Fruit fly (Drosophila melanogaster) whole organism, pupa: ENCODE data around the gene Trissin.

Experiments
- CG10348 ChIP-seq: fragments of 200-800 bp; sonication (Bioruptor generic); IDR thresholded peaks from 2 replicates; pipeline ENCODE4 v1.3.6; 2022; ENCODE audit warnings: missing biosample characterization, missing genetic modification characterization
- CG12605 ChIP-seq: fragments of 200-800 bp; sonication (Bioruptor generic); IDR thresholded peaks from 2 replicates; pipeline ENCODE4 v1.3.6; 2022; ENCODE audit warnings: missing biosample characterization, missing genetic modification characterization
- CG13204 ChIP-seq: fragments of 200-800 bp; sonication (Bioruptor generic); optimal IDR thresholded peaks from 2 replicates; lab custom pipeline; 2018; ENCODE audit warnings: missing biosample characterization, mild to moderate bottlenecking, missing genetic modification characterization, moderate library complexity
- CG14655 ChIP-seq: fragments of 200-800 bp; sonication (Bioruptor generic); optimal IDR thresholded peaks from 3 replicates; lab custom pipeline; 2017; ENCODE audit warnings: mild to moderate bottlenecking, missing biosample characterization, missing genetic modification reagents, missing genetic modification characterization
- CG15710 ChIP-seq: fragments of 200-800 bp; sonication (Bioruptor generic); optimal IDR thresholded peaks from 2 replicates; lab custom pipeline; 2018; ENCODE audit warnings: missing biosample characterization, mild to moderate bottlenecking, missing genetic modification characterization, moderate library complexity
- CG17806 ChIP-seq: fragments of 200-800 bp; sonication (Bioruptor generic); optimal IDR thresholded peaks from 2 replicates; lab custom pipeline; 2018; ENCODE audit warnings: missing biosample characterization, mild to moderate bottlenecking, missing genetic modification characterization, moderate library complexity
- CG32121 ChIP-seq: fragments of 200-800 bp; sonication (Bioruptor generic); IDR thresholded peaks from 2 replicates; pipeline ENCODE4 v1.3.6; 2022; ENCODE audit warnings: missing biosample characterization, missing genetic modification characterization
- CG34367 ChIP-seq: fragments of 200-800 bp; sonication (Bioruptor generic); optimal IDR thresholded peaks from 2 replicates; lab custom pipeline; 2018; ENCODE audit warnings: missing biosample characterization, mild to moderate bottlenecking, missing genetic modification characterization
- CG4496 ChIP-seq: fragments of 200-800 bp; sonication (Bioruptor generic); IDR thresholded peaks from 3 replicates; pipeline ENCODE4 v1.3.6; 2022; ENCODE audit warnings: missing biosample characterization, missing genetic modification characterization
- CG8159 ChIP-seq: fragments of 200-800 bp; sonication (Bioruptor generic); optimal IDR thresholded peaks from 3 replicates; lab custom pipeline; 2018; ENCODE audit warnings: missing biosample characterization, mild to moderate bottlenecking, missing genetic modification characterization, moderate library complexity
- CG8301 ChIP-seq: fragments of 200-800 bp; sonication (Bioruptor generic); optimal IDR thresholded peaks from 2 replicates; lab custom pipeline; 2018; ENCODE audit warnings: missing biosample characterization, mild to moderate bottlenecking, missing genetic modification characterization
- CG9948 ChIP-seq: fragments of 200-800 bp; sonication (Bioruptor generic); optimal IDR thresholded peaks from 2 replicates; lab custom pipeline; 2018; ENCODE audit warnings: missing biosample characterization, mild to moderate bottlenecking, missing genetic modification characterization, moderate library complexity
- D1 ChIP-seq: fragments of 200-800 bp; sonication (Bioruptor generic); optimal IDR thresholded peaks from 2 replicates; lab custom pipeline; 2018; ENCODE audit warnings: missing biosample characterization, mild to moderate bottlenecking, missing genetic modification characterization, moderate library complexity
- EcR ChIP-seq: fragments of 200-800 bp; sonication (Bioruptor generic); optimal IDR thresholded peaks from 3 replicates; lab custom pipeline; 2019; ENCODE audit warnings: missing biosample characterization, missing genetic modification characterization, mild to moderate bottlenecking, moderate library complexity, missing genetic modification reagents
- Ets98B ChIP-seq: fragments of 200-800 bp; sonication (Bioruptor generic); IDR thresholded peaks from 2 replicates; pipeline ENCODE4 v1.3.6; 2022; ENCODE audit warnings: missing biosample characterization, missing genetic modification characterization
- Pif1A ChIP-seq: fragments of 200-800 bp; sonication (Bioruptor generic); optimal IDR thresholded peaks from 3 replicates; lab custom pipeline; 2016; ENCODE audit warnings: missing biosample characterization, missing genetic modification characterization
- Pif1B ChIP-seq: fragments of 200-800 bp; sonication (Bioruptor generic); optimal IDR thresholded peaks from 3 replicates; lab custom pipeline; 2016; ENCODE audit warnings: missing biosample characterization, missing genetic modification characterization
- Snoo ChIP-seq: fragments of 200-800 bp; sonication (Bioruptor generic); optimal IDR thresholded peaks from 3 replicates; lab custom pipeline; 2017; ENCODE audit warnings: missing biosample characterization, mild to moderate bottlenecking, missing genetic modification characterization, inconsistent platforms
- fd96Ca ChIP-seq: fragments of 200-800 bp; sonication (Bioruptor generic); IDR thresholded peaks from 3 replicates; pipeline ENCODE4 v1.3.6; 2022; ENCODE audit warnings: missing biosample characterization, missing genetic modification characterization
- gl ChIP-seq: fragments of 200-800 bp; sonication (Bioruptor generic); optimal IDR thresholded peaks from 2 replicates; lab custom pipeline; 2018; ENCODE audit warnings: missing biosample characterization, mild to moderate bottlenecking, missing genetic modification characterization
- rn ChIP-seq: fragments of 200-800 bp; sonication (Bioruptor generic); IDR thresholded peaks from 2 replicates; pipeline ENCODE4 v1.3.6; 2022; ENCODE audit warnings: missing biosample characterization, missing genetic modification characterization

Gene Trissin

DNA sequence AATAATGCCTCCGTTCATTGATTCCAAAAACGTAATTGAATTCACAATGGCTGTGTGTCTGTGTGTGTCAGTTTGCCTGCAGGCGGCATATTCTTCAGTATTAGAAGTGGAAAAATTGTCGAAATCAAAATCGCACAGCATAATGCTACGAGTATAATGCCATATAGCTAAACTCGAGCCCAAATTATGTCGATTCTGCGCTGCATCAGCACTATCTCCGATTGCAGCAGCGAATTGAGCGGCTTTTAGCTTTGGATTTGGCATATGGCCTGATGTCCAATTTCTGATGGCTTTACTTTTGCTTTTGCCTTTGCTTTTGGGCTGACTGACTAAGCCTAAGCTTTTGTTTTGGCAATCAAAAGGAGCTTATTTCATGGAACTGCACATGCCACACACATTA lies 5.1 kb downstream of the Trissin start:
- TF ChIP-seq EcR (GFP tag; lab: Kevin White, UChicago): no peak
- TF ChIP-seq CG8159 (tag; lab: Kevin White, UChicago): no peak
- no peak for TF ChIP-seq CG34367 (tag; lab: Kevin White, UChicago)
- no peak for TF ChIP-seq rn
- no peak for TF ChIP-seq fd96Ca (GFP tag; lab: Robert Waterston, UW)
- no peak for TF ChIP-seq CG12605 (GFP tag; lab: Robert Waterston, UW)
- no peak for TF ChIP-seq CG10348 (GFP tag; lab: Robert Waterston, UW)
- no peak for TF ChIP-seq Ets98B
- no peak for TF ChIP-seq Pif1B (GFP tag; lab: Kevin White, UChicago)
- TF ChIP-seq CG4496 (GFP tag; lab: Robert Waterston, UW): no peak
- TF ChIP-seq CG15710 (tag; lab: Kevin White, UChicago): no peak
- no peak for TF ChIP-seq CG17806 (tag; lab: Kevin White, UChicago)
- no peak for TF ChIP-seq CG32121

dm6 chr3R:15475973-15476692 lies 9.1 kb downstream of the Trissin start, which contains the start of gene AdamTS-A:
AdamTS-A (minus strand) TSS chr3R:15476193.
- no peak for TF ChIP-seq CG32121
- no peak for TF ChIP-seq CG10348 (GFP tag; lab: Robert Waterston, UW)
- peak; percentile 19 for TF ChIP-seq Pif1B (GFP tag; lab: Kevin White, UChicago)
- peak; percentile 4 for TF ChIP-seq Pif1A (GFP tag; lab: Kevin White, UChicago)
- TF ChIP-seq gl (tag; lab: Kevin White, UChicago): no peak
- TF ChIP-seq CG13204 (GFP tag; lab: Kevin White, UChicago): peak; percentile 95

- TF ChIP-seq CG15710 (tag; lab: Kevin White, UChicago) (no peak), EcR (GFP tag; lab: Kevin White, UChicago) (no peak), CG17806 (tag; lab: Kevin White, UChicago) (no peak), CG12605 (GFP tag; lab: Robert Waterston, UW) (no peak), CG8159 (tag; lab: Kevin White, UChicago) (no peak), CG8301 (tag; lab: Kevin White, UChicago) (no peak), CG4496 (GFP tag; lab: Robert Waterston, UW) (no peak), gl (tag; lab: Kevin White, UChicago) (no peak), CG32121 (no peak), Pif1B (GFP tag; lab: Kevin White, UChicago) (no peak), CG14655 (GFP tag; lab: Kevin White, UChicago) (no peak), CG13204 (GFP tag; lab: Kevin White, UChicago) (no peak), Ets98B (no peak), CG34367 (tag; lab: Kevin White, UChicago) (no peak), Snoo (tag; lab: Kevin White, UChicago) (no peak), Pif1A (GFP tag; lab: Kevin White, UChicago) (no peak), CG9948 (tag; lab: Kevin White, UChicago) (no peak), rn (no peak)
Observed at dm6 chr3R:15474820-15475219, 10.4 kb downstream of the Trissin start.

DNA sequence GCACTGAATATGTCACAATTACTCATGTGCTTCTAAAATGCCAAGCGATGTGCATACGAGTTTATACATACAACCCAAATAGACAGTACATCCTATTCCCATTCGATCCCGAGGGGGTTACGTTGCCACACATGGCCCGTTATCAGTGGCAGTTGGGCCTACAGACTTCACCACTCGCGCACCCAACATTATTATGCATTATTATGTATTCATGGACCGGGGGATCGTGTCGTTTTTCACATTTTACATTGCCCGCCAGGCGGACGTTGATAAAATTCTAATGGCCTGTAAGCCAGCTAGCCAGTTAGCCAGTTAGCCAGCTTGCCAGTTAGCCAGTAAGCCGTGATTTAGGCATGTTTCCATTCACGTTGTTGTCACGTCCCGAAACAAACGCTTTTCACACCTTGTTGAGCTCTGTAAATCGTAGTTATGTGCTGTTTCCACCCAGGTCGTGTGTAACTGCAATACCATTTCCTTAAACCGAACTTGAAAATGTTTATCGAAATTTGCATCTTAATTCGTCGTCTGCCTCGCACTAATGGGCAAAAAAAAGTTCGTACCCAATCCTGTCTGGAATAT lies 11.7 kb downstream of the Trissin start:
- no peak for TF ChIP-seq CG4496 (GFP tag; lab: Robert Waterston, UW)
- TF ChIP-seq CG15710 (tag; lab: Kevin White, UChicago): no peak
- TF ChIP-seq CG17806 (tag; lab: Kevin White, UChicago): no peak
- no peak for TF ChIP-seq CG9948 (tag; lab: Kevin White, UChicago)

dm6 chr3R:15472753-15473212 lies 12.4 kb downstream of the Trissin start:
- TF ChIP-seq CG9948 (tag; lab: Kevin White, UChicago) (no peak), CG17806 (tag; lab: Kevin White, UChicago) (no peak), Pif1B (GFP tag; lab: Kevin White, UChicago) (no peak), CG14655 (GFP tag; lab: Kevin White, UChicago) (peak; percentile 40), Ets98B (peak; percentile 54; the same call in 1 of the 2 replicates), CG8301 (tag; lab: Kevin White, UChicago) (peak; percentile 6), Pif1A (GFP tag; lab: Kevin White, UChicago) (no peak), EcR (GFP tag; lab: Kevin White, UChicago) (no peak), CG10348 (GFP tag; lab: Robert Waterston, UW) (no peak), CG12605 (GFP tag; lab: Robert Waterston, UW) (peak; percentile 45), CG34367 (tag; lab: Kevin White, UChicago) (no peak), CG32121 (peak; percentile 50), CG4496 (GFP tag; lab: Robert Waterston, UW) (no peak; the same call in 2 of the 3 replicates)

DNA sequence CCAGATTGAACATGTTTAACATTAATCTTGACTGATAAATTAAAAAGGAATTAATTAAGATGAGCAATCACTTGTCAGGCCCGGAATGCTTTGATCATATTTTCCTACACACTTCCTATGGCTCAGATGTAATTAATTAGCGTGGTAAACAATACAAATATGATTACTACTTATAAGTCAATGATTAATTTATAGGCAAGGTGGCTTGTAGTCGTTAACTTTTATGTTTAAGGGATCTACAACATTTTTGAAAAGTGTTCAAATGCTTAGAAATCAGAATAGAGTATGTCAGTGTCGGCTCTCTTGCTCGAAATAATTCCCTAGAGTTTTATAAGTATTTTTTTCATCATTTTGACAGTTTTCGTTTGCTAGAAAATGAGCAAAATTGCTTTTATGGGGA lies 13.5 kb downstream of the Trissin start:
- TF ChIP-seq Snoo (tag; lab: Kevin White, UChicago) (no peak), CG32121 (no peak), Pif1A (GFP tag; lab: Kevin White, UChicago) (no peak), D1 (tag; lab: Kevin White, UChicago) (no peak), CG17806 (tag; lab: Kevin White, UChicago) (no peak), fd96Ca (GFP tag; lab: Robert Waterston, UW) (no peak), Pif1B (GFP tag; lab: Kevin White, UChicago) (no peak), CG14655 (GFP tag; lab: Kevin White, UChicago) (no peak), CG8159 (tag; lab: Kevin White, UChicago) (no peak), CG9948 (tag; lab: Kevin White, UChicago) (no peak)
